Fruit fly (Drosophila melanogaster) whole organism, embryonic: ENCODE measurements around the gene Sec61alpha.

Experiments used
- Atf-2 ChIP-seq: fragments of 200-800 bp; sonication (Bioruptor generic); optimal IDR thresholded peaks from 2 replicates; lab custom pipeline; 2016; ENCODE audit warnings: missing biosample characterization, missing genetic modification characterization
- BEAF-32 ChIP-seq: fragments of 200-800 bp; sonication (Bioruptor generic); optimal IDR thresholded peaks from 3 replicates; lab custom pipeline; 2017; ENCODE audit warnings: missing biosample characterization, missing genetic modification characterization, mild to moderate bottlenecking, moderate library complexity, missing genetic modification reagents
- Blimp-1 ChIP-seq: fragments of 200-800 bp; sonication (Bioruptor generic); optimal IDR thresholded peaks from 3 replicates; lab custom pipeline; 2018; ENCODE audit warnings: missing biosample characterization, missing genetic modification characterization, mild to moderate bottlenecking, moderate library complexity, missing genetic modification reagents
- CG10565 ChIP-seq: fragments of 200-800 bp; sonication (Bioruptor generic); optimal IDR thresholded peaks from 3 replicates; lab custom pipeline; 2016; ENCODE audit warnings: missing biosample characterization, mild to moderate bottlenecking, missing genetic modification characterization
- CG11085 ChIP-seq: fragments of 200-800 bp; sonication (Bioruptor generic); IDR thresholded peaks from 2 replicates; pipeline ENCODE4 v1.3.6; 2022; ENCODE audit warnings: missing biosample characterization, missing genetic modification characterization
- CG11398 ChIP-seq: fragments of 200-800 bp; sonication (Bioruptor generic); optimal IDR thresholded peaks from 2 replicates; lab custom pipeline; 2016; ENCODE audit warnings: missing biosample characterization, missing genetic modification characterization
- CG12299 ChIP-seq: fragments of 200-800 bp; sonication (Bioruptor generic); optimal IDR thresholded peaks from 2 replicates; lab custom pipeline; 2018; ENCODE audit warnings: missing biosample characterization, mild to moderate bottlenecking, missing genetic modification characterization
- CG12769 ChIP-seq: fragments of 200-800 bp; sonication (Bioruptor generic); optimal IDR thresholded peaks from 2 replicates; lab custom pipeline; 2019; ENCODE audit warnings: missing biosample characterization, mild to moderate bottlenecking, missing genetic modification characterization, moderate library complexity
- CG17912 ChIP-seq: fragments of 200-800 bp; sonication (Bioruptor generic); optimal IDR thresholded peaks from 2 replicates; lab custom pipeline; 2018; ENCODE audit warnings: missing biosample characterization, mild to moderate bottlenecking, missing genetic modification characterization
- CG33213 ChIP-seq: fragments of 200-800 bp; sonication (Bioruptor generic); optimal IDR thresholded peaks from 3 replicates; lab custom pipeline; 2016; ENCODE audit warnings: missing biosample characterization, missing genetic modification characterization
- CG34224 ChIP-seq: fragments of 200-800 bp; sonication (Bioruptor generic); IDR thresholded peaks from 3 replicates; pipeline ENCODE4 v1.3.6; 2022; ENCODE audit warnings: missing biosample characterization, missing genetic modification characterization; ENCODE audit not compliant: partially characterized antibody
- CG4820 ChIP-seq: fragments of 200-800 bp; sonication (Bioruptor generic); optimal IDR thresholded peaks from 3 replicates; lab custom pipeline; 2016; ENCODE audit warnings: missing biosample characterization, missing genetic modification characterization
- CG6254 ChIP-seq: fragments of 200-800 bp; sonication (Bioruptor generic); optimal IDR thresholded peaks from 3 replicates; lab custom pipeline; 2017; ENCODE audit warnings: mild to moderate bottlenecking, missing biosample characterization, missing genetic modification reagents, missing genetic modification characterization
- CG6689 ChIP-seq: fragments of 200-800 bp; sonication (Bioruptor generic); IDR thresholded peaks from 2 replicates; pipeline ENCODE4 v1.3.6; 2022; ENCODE audit warnings: missing biosample characterization, missing genetic modification characterization
- CG7271 ChIP-seq: fragments of 200-800 bp; sonication (Bioruptor generic); optimal IDR thresholded peaks from 2 replicates; lab custom pipeline; 2018; ENCODE audit warnings: missing biosample characterization, mild to moderate bottlenecking, missing genetic modification characterization, moderate library complexity
- CG8359 ChIP-seq: fragments of 200-800 bp; sonication (Bioruptor generic); optimal IDR thresholded peaks from 2 replicates; lab custom pipeline; 2017; ENCODE audit warnings: missing biosample characterization, mild to moderate bottlenecking, missing genetic modification characterization, borderline replicate concordance
- CG8478 ChIP-seq: fragments of >200 bp; optimal IDR thresholded peaks from 2 replicates; lab custom pipeline; 2018
- CG8924 ChIP-seq: fragments of 200-800 bp; optimal IDR thresholded peaks from 3 replicates; lab custom pipeline; 2019; ENCODE audit warnings: missing biosample characterization, mild to moderate bottlenecking, missing genetic modification characterization, moderate library complexity
- CG9727 ChIP-seq: fragments of 200-800 bp; sonication (Bioruptor generic); optimal IDR thresholded peaks from 3 replicates; lab custom pipeline; 2017; ENCODE audit warnings: missing biosample characterization, mild to moderate bottlenecking, missing genetic modification characterization
- CkIIα-i1 ChIP-seq: fragments of 200-800 bp; sonication (Bioruptor generic); IDR thresholded peaks from 2 replicates; pipeline ENCODE4 v1.3.6; 2022; ENCODE audit warnings: missing biosample characterization, missing genetic modification characterization
- CoRest ChIP-seq: fragments of 200-800 bp; sonication (Bioruptor generic); optimal IDR thresholded peaks from 3 replicates; lab custom pipeline; 2018; ENCODE audit warnings: missing biosample characterization, mild to moderate bottlenecking, missing genetic modification characterization, moderate library complexity
- Dbx ChIP-seq: fragments of 200-800 bp; sonication (Bioruptor generic); IDR thresholded peaks from 3 replicates; pipeline ENCODE4 v1.3.6; 2022; ENCODE audit warnings: missing biosample characterization, missing genetic modification characterization
- Dip3 ChIP-seq: fragments of 200-800 bp; sonication (Bioruptor generic); optimal IDR thresholded peaks from 3 replicates; lab custom pipeline; 2016; ENCODE audit warnings: missing biosample characterization, missing genetic modification characterization
- Dp ChIP-seq: fragments of 200-800 bp; sonication (Bioruptor generic); optimal IDR thresholded peaks from 2 replicates; lab custom pipeline; 2018; ENCODE audit warnings: missing biosample characterization, mild to moderate bottlenecking, missing genetic modification characterization, moderate library complexity
- HLH3B ChIP-seq: fragments of 200-800 bp; sonication (Bioruptor generic); IDR thresholded peaks from 2 replicates; pipeline ENCODE4 v1.3.6; 2022; ENCODE audit warnings: missing biosample characterization, missing genetic modification characterization
- Hr3 ChIP-seq: fragments of 200-800 bp; sonication (Bioruptor generic); optimal IDR thresholded peaks from 3 replicates; lab custom pipeline; 2016; ENCODE audit warnings: missing biosample characterization, missing genetic modification characterization
- MBD-R2 ChIP-seq: fragments of 200-800 bp; sonication (Bioruptor generic); IDR thresholded peaks from 2 replicates; pipeline ENCODE4 v1.3.6; 2022; ENCODE audit warnings: missing biosample characterization, missing genetic modification characterization
- NK7.1 ChIP-seq: fragments of 200-800 bp; sonication (Bioruptor generic); optimal IDR thresholded peaks from 3 replicates; lab custom pipeline; 2016; ENCODE audit warnings: missing biosample characterization, missing genetic modification characterization
- Pdp1 ChIP-seq, 2 experiments: fragments of 200-800 bp; sonication (Bioruptor generic); optimal IDR thresholded peaks; 3 replicates each; lab custom pipeline; 2016; ENCODE audit warnings: missing biosample characterization in 2 of 2, missing genetic modification characterization in 2 of 2, mild to moderate bottlenecking in 1 of 2, moderate library complexity in 1 of 2
- Sin3A ChIP-seq: fragments of >200 bp; optimal IDR thresholded peaks from 2 replicates; lab custom pipeline; 2018
- Usf ChIP-seq: fragments of 200-800 bp; sonication (Bioruptor generic); optimal IDR thresholded peaks from 2 replicates; lab custom pipeline; 2017; ENCODE audit warnings: missing genotype, missing biosample characterization, missing genetic modification characterization
- bowl ChIP-seq: fragments of 200-800 bp; sonication (Bioruptor generic); IDR thresholded peaks from 2 replicates; pipeline ENCODE4 v1.3.6; 2022; ENCODE audit warnings: missing biosample characterization, missing genetic modification characterization
- cg ChIP-seq: fragments of 200-800 bp; sonication (Bioruptor generic); optimal IDR thresholded peaks from 3 replicates; lab custom pipeline; 2019; ENCODE audit warnings: missing biosample characterization, mild to moderate bottlenecking, missing genetic modification characterization, moderate library complexity
- chif ChIP-seq, 2 experiments: fragments of 200-800 bp; sonication (Bioruptor generic); optimal IDR thresholded peaks; 3 replicates each; lab custom pipeline; 2016; ENCODE audit warnings: missing biosample characterization in 2 of 2, missing genetic modification characterization in 2 of 2
- chn ChIP-seq: fragments of 200-800 bp; sonication (Bioruptor generic); optimal IDR thresholded peaks from 2 replicates; lab custom pipeline; 2016; ENCODE audit warnings: missing biosample characterization, missing genetic modification characterization
- ems ChIP-seq: fragments of 200-800 bp; sonication (Bioruptor generic); optimal IDR thresholded peaks from 3 replicates; lab custom pipeline; 2016; ENCODE audit warnings: missing biosample characterization, missing genetic modification characterization
- gce ChIP-seq: fragments of 200-800 bp; sonication (Bioruptor generic); IDR thresholded peaks from 3 replicates; pipeline ENCODE4 v1.3.6; 2022; ENCODE audit warnings: missing biosample characterization, missing genetic modification characterization
- gfzf ChIP-seq: fragments of 200-800 bp; sonication (Bioruptor generic); optimal IDR thresholded peaks from 2 replicates; lab custom pipeline; 2016; ENCODE audit warnings: missing biosample characterization, mild to moderate bottlenecking, missing genetic modification characterization, moderate library complexity
- jing ChIP-seq: fragments of 200-800 bp; sonication (Bioruptor generic); optimal IDR thresholded peaks from 2 replicates; lab custom pipeline; 2018; ENCODE audit warnings: missing biosample characterization, mild to moderate bottlenecking, missing genetic modification characterization
- lmd ChIP-seq: fragments of 200-800 bp; sonication (Bioruptor generic); IDR thresholded peaks from 2 replicates; pipeline ENCODE4 v1.3.6; 2022; ENCODE audit warnings: missing biosample characterization, missing genetic modification characterization
- mld ChIP-seq: fragments of 200-800 bp; sonication (Bioruptor generic); IDR thresholded peaks from 3 replicates; pipeline ENCODE4 v1.3.6; 2022; ENCODE audit warnings: missing biosample characterization, missing genetic modification characterization; ENCODE audit not compliant: partially characterized antibody
- nerfin-2 ChIP-seq: fragments of 200-800 bp; sonication (Bioruptor generic); IDR thresholded peaks from 2 replicates; pipeline ENCODE4 v1.3.6; 2022; ENCODE audit warnings: missing biosample characterization, missing genetic modification characterization; ENCODE audit not compliant: partially characterized antibody
- pb ChIP-seq: fragments of 200-800 bp; sonication (Bioruptor generic); optimal IDR thresholded peaks from 3 replicates; lab custom pipeline; 2016; ENCODE audit warnings: missing biosample characterization, missing genetic modification characterization
- rib ChIP-seq: fragments of 200-800 bp; sonication (Bioruptor generic); IDR thresholded peaks from 2 replicates; pipeline ENCODE4 v1.3.6; 2022; ENCODE audit warnings: missing biosample characterization, missing genetic modification characterization
- salm ChIP-seq: fragments of 200-800 bp; sonication (Bioruptor generic); optimal IDR thresholded peaks from 2 replicates; lab custom pipeline; 2018; ENCODE audit warnings: missing biosample characterization, mild to moderate bottlenecking, missing genetic modification characterization
- sens-2 ChIP-seq: fragments of 200-800 bp; sonication (Bioruptor generic); IDR thresholded peaks from 2 replicates; pipeline ENCODE4 v1.3.6; 2022; ENCODE audit warnings: missing biosample characterization, missing genetic modification characterization
- shn ChIP-seq: fragments of 200-800 bp; sonication (Bioruptor generic); optimal IDR thresholded peaks from 3 replicates; lab custom pipeline; 2016; ENCODE audit warnings: missing biosample characterization, missing genetic modification characterization
- slbo ChIP-seq: fragments of 200-800 bp; sonication (Bioruptor generic); IDR thresholded peaks from 2 replicates; pipeline ENCODE4 v1.3.6; 2022; ENCODE audit warnings: missing biosample characterization, missing genetic modification characterization
- sob ChIP-seq: fragments of 200-800 bp; sonication (Bioruptor generic); IDR thresholded peaks from 2 replicates; pipeline ENCODE4 v1.3.6; 2022; ENCODE audit warnings: missing biosample characterization, missing genetic modification characterization
- tio ChIP-seq: fragments of 200-800 bp; sonication (Bioruptor generic); optimal IDR thresholded peaks from 2 replicates; lab custom pipeline; 2017; ENCODE audit warnings: missing biosample characterization, missing genetic modification characterization, inconsistent platforms
- wek ChIP-seq: fragments of 200-800 bp; sonication (Bioruptor generic); optimal IDR thresholded peaks from 3 replicates; lab custom pipeline; 2018; ENCODE audit warnings: missing biosample characterization, mild to moderate bottlenecking, missing genetic modification characterization, moderate library complexity

Sec61alpha gene

DNA sequence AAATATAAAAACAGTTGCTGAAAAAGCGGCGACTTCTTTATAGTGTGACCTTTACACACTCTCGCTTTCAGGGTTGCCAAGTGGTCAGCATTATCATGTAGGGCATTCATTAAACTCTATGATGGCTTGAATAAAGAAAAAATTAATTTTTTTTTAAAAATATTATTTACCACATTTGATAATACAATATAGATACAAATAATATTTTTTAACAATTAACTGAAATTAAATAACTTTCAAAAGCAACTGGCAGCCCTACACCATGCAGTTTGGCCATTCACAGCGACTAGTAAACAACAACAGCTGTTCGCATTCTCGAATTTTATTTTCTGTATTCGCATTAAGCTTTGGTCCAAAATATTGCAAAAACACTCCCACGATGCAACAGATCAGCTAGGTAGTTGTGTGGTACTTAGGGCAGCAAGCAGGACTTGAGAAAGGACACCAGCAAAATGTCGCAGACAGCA lies 10.4 kb upstream of the Sec61alpha start, which contains the start of the genes Phf5a and CG31638 (continued):
- TF ChIP-seq bowl (GFP tag; lab: Robert Waterston, UW): 0 out of 2 replicates have a peak, but pooled peaks have one; percentile 26
- TF ChIP-seq pb (GFP tag; lab: Kevin White, UChicago): no peak
- TF ChIP-seq Dbx: peak; percentile 54; the same call in 2 of the 3 replicates
- no peak for TF ChIP-seq mld (GFP tag; lab: Robert Waterston, UW)
- peak; percentile 43 for TF ChIP-seq gfzf
- no peak for TF ChIP-seq rib
- TF ChIP-seq gce (GFP tag; lab: Robert Waterston, UW): peak; percentile 95
- 0 out of 3 replicates have a peak, but pooled peaks have one; percentile 39 for TF ChIP-seq CG34224 (GFP tag; lab: Robert Waterston, UW)
- peak; percentile 14 to 87 for TF ChIP-seq Pdp1 (GFP tag; optimal IDR thresholded peaks at IDR 0.05; lab: Kevin White, UChicago)
- no peak for TF ChIP-seq CG10565 (GFP tag; lab: Kevin White, UChicago)
- TF ChIP-seq Usf (GFP tag; lab: Kevin White, UChicago): peak; percentile 58
- peak; percentile 90 for TF ChIP-seq CoRest
- peak; percentile 27 for TF ChIP-seq Dp
- TF ChIP-seq CG6689 (GFP tag; lab: Robert Waterston, UW): peak; percentile 97
- TF ChIP-seq sens-2: peak; percentile 67
- TF ChIP-seq CG12299 (tag; lab: Kevin White, UChicago): peak; percentile 58
- TF ChIP-seq tio (GFP tag; lab: Kevin White, UChicago): no peak
- TF ChIP-seq wek (GFP tag; lab: Kevin White, UChicago): peak; percentile 91
- no peak for TF ChIP-seq NK7.1 (GFP tag; lab: Kevin White, UChicago)
- TF ChIP-seq CG11398: no peak
- TF ChIP-seq ems (GFP tag; lab: Kevin White, UChicago): peak; percentile 40
- peak; percentile 20 for TF ChIP-seq salm (tag; lab: Kevin White, UChicago)
- no peak for TF ChIP-seq cg
- peak; percentile 90 for TF ChIP-seq CG6254 (GFP tag; lab: Kevin White, UChicago)
- TF ChIP-seq Hr3 (GFP tag; lab: Kevin White, UChicago): peak; percentile 98
- peak; percentile 71 for TF ChIP-seq sob (GFP tag; lab: Robert Waterston, UW)
- TF ChIP-seq CG8359: peak; percentile 73
- TF ChIP-seq Atf-2 (GFP tag; lab: Kevin White, UChicago): no peak
- no peak for TF ChIP-seq CG17912
- TF ChIP-seq nerfin-2: no peak
- TF ChIP-seq CG8924 (tag; lab: Kevin White, UChicago): peak; percentile 92
- peak; percentile 91 for TF ChIP-seq HLH3B (GFP tag; lab: Robert Waterston, UW)
- TF ChIP-seq chif (GFP tag; optimal IDR thresholded peaks at IDR 0.05; lab: Kevin White, UChicago): peak; percentile 75 to 82
- TF ChIP-seq lmd (GFP tag; lab: Robert Waterston, UW): peak; percentile 64
- peak; percentile 73 for TF ChIP-seq CG9727 (GFP tag; lab: Kevin White, UChicago)
- peak; percentile 97 for TF ChIP-seq CG11085 (GFP tag; lab: Robert Waterston, UW)
- peak; percentile 51 for TF ChIP-seq CG4820 (GFP tag; lab: Kevin White, UChicago)
- TF ChIP-seq Sin3A: peak; percentile 47
- TF ChIP-seq CG12769 (tag; lab: Kevin White, UChicago): no peak
- TF ChIP-seq CG33213 (GFP tag; lab: Kevin White, UChicago): no peak
- TF ChIP-seq CG7271: peak; percentile 95
- peak; percentile 58 for TF ChIP-seq shn
- no peak for TF ChIP-seq jing (GFP tag; lab: Kevin White, UChicago)
- peak; percentile 30 for TF ChIP-seq BEAF-32 (GFP tag; lab: Kevin White, UChicago)
- TF ChIP-seq CG8478 (lab: Kevin White, UChicago): no peak
- peak; percentile 90 for TF ChIP-seq MBD-R2 (GFP tag; lab: Robert Waterston, UW)
- no peak for TF ChIP-seq CkIIα-i1 (GFP tag; lab: Robert Waterston, UW)
- peak; percentile 99 for TF ChIP-seq Blimp-1 (GFP tag; lab: Kevin White, UChicago)
- no peak for TF ChIP-seq Dip3 (GFP tag; lab: Kevin White, UChicago)
- peak; percentile 91 for TF ChIP-seq chn
- peak; percentile 96 for TF ChIP-seq slbo (GFP tag; lab: Robert Waterston, UW)
